Worm (Caenorhabditis elegans): ENCODE measurements around the gene C23H5.8.

DNA sequence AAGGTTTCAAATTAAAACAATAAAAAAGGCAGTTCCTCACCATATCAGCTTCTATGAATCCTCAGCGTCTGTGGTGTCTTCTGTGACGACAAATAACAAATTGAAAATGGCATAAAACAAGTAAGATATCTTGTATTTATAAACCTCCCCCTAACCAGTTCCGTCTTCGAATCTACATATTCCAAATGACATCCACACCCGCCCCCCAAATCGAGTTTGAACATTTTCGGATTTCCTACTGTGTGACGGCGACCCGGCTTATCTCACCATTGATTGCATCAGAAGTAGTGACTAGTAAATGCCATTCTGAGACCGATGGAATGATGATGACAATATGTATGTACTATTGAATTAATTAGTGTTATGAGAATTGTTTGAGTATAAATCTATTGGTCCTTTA lies 15.5 kb upstream of the C23H5.8 start, which contains the start of gene grl-20:
- TF ChIP-seq flt-1 (GFP tag; IDR thresholded peaks at IDR 0.05): no peak
- TF ChIP-seq hmg-4 (GFP tag; optimal IDR thresholded peaks at IDR 0.05): no peak
- TF ChIP-seq ama-1 (optimal IDR thresholded peaks at IDR 0.05): no peak
- TF ChIP-seq tra-4 (tag; optimal IDR thresholded peaks at IDR 0.05): no peak
- TF ChIP-seq ets-7 (tag; optimal IDR thresholded peaks at IDR 0.05): no peak

Data from whole organism, early embryonic.